Worm (Caenorhabditis elegans) whole organism, L3 larva: ENCODE results near the gene F22B5.4.

Experiments
- R02D3.7 ChIP-seq: fragments of 150-350 bp; optimal IDR thresholded peaks from 2 replicates; lab custom pipeline; 2014; ENCODE audit warnings: missing biosample characterization, missing genetic modification characterization
- ZK546.5 ChIP-seq: sonication (generic microtip); optimal IDR thresholded peaks from 2 replicates; lab custom pipeline; 2017; ENCODE audit warnings: missing biosample characterization, missing genetic modification characterization
- aly-2 ChIP-seq: fragments of 150-350 bp; optimal IDR thresholded peaks from 2 replicates; lab custom pipeline; 2014; ENCODE audit warnings: missing biosample characterization, missing genetic modification characterization
- ama-1 ChIP-seq: fragments of 150-350 bp; optimal IDR thresholded peaks from 2 replicates; lab custom pipeline; 2018
- ceh-82 ChIP-seq: fragments of 150-350 bp; optimal IDR thresholded peaks from 2 replicates; lab custom pipeline; 2014; ENCODE audit warnings: missing biosample characterization, missing genetic modification characterization
- ceh-9 ChIP-seq: sonication (generic microtip); optimal IDR thresholded peaks from 2 replicates; lab custom pipeline; 2018; ENCODE audit warnings: missing biosample characterization, missing genetic modification characterization
- daf-12 ChIP-seq: fragments of 150-350 bp; optimal IDR thresholded peaks from 2 replicates; lab custom pipeline; 2014; ENCODE audit warnings: missing biosample characterization, missing genetic modification reagents, missing genetic modification characterization
- egl-5 ChIP-seq: fragments of 150-350 bp; optimal IDR thresholded peaks from 2 replicates; lab custom pipeline; 2017; ENCODE audit warnings: missing biosample characterization, missing genetic modification reagents, missing genetic modification characterization, inconsistent platforms
- elt-1 ChIP-seq: fragments of 150-350 bp; optimal IDR thresholded peaks from 2 replicates; lab custom pipeline; 2014; ENCODE audit warnings: missing biosample characterization, missing genetic modification characterization
- elt-2 ChIP-seq: sonication (generic microtip); optimal IDR thresholded peaks from 2 replicates; lab custom pipeline; 2016; ENCODE audit warnings: missing genetic modification reagents, mild to moderate bottlenecking, missing genetic modification characterization, missing compliant biosample characterization
- fkh-2 ChIP-seq: fragments of 150-350 bp; optimal IDR thresholded peaks from 2 replicates; lab custom pipeline; 2014; ENCODE audit warnings: missing biosample characterization, missing genetic modification reagents, missing genetic modification characterization
- fos-1 ChIP-seq: fragments of 150-350 bp; optimal IDR thresholded peaks from 2 replicates; lab custom pipeline; 2014; ENCODE audit warnings: missing biosample characterization, missing genetic modification characterization
- hmg-11 ChIP-seq: sonication (generic microtip); optimal IDR thresholded peaks from 2 replicates; lab custom pipeline; 2016; ENCODE audit warnings: missing genetic modification characterization, missing compliant biosample characterization
- jun-1 ChIP-seq: fragments of 150-350 bp; optimal IDR thresholded peaks from 2 replicates; lab custom pipeline; 2014; ENCODE audit warnings: missing biosample characterization, missing genetic modification reagents, missing genetic modification characterization
- lin-15B ChIP-seq: fragments of 150-350 bp; optimal IDR thresholded peaks from 2 replicates; lab custom pipeline; 2014; ENCODE audit warnings: missing biosample characterization, missing genetic modification characterization
- lin-39 ChIP-seq: fragments of 150-350 bp; optimal IDR thresholded peaks from 2 replicates; lab custom pipeline; 2018; ENCODE audit warnings: missing biosample characterization, missing genetic modification reagents, missing genetic modification characterization
- lsy-12 ChIP-seq: sonication (generic microtip); optimal IDR thresholded peaks from 2 replicates; lab custom pipeline; 2016; ENCODE audit warnings: mild to moderate bottlenecking, missing genetic modification characterization, missing compliant biosample characterization
- mdl-1 ChIP-seq: fragments of 150-350 bp; optimal IDR thresholded peaks from 2 replicates; lab custom pipeline; 2014; ENCODE audit warnings: missing biosample characterization, missing genetic modification characterization
- mml-1 ChIP-seq: fragments of 150-350 bp; sonication (generic microtip); optimal IDR thresholded peaks from 3 replicates; lab custom pipeline; 2014; ENCODE audit warnings: missing biosample characterization, missing genetic modification characterization
- nfya-1 ChIP-seq: sonication (generic microtip); optimal IDR thresholded peaks from 2 replicates; lab custom pipeline; 2017; ENCODE audit warnings: missing genetic modification characterization, mild to moderate bottlenecking, missing compliant biosample characterization, antibody characterized with exemption, moderate library complexity; ENCODE audit not compliant: insufficient read depth
- nhr-25 ChIP-seq: sonication (generic microtip); optimal IDR thresholded peaks from 2 replicates; lab custom pipeline; 2017; ENCODE audit warnings: missing biosample characterization, missing genetic modification characterization
- nhr-28 ChIP-seq: fragments of 150-350 bp; optimal IDR thresholded peaks from 2 replicates; lab custom pipeline; 2014; ENCODE audit warnings: missing biosample characterization, missing genetic modification characterization
- nhr-43 ChIP-seq: sonication (generic microtip); optimal IDR thresholded peaks from 2 replicates; lab custom pipeline; 2016; ENCODE audit warnings: mild to moderate bottlenecking, missing genetic modification characterization, missing compliant biosample characterization; ENCODE audit not compliant: poor library complexity, severe bottlenecking
- nhr-67 ChIP-seq: fragments of 150-350 bp; optimal IDR thresholded peaks from 2 replicates; lab custom pipeline; 2014; ENCODE audit warnings: missing biosample characterization, missing genetic modification characterization
- nhr-76 ChIP-seq: fragments of 150-350 bp; sonication (generic microtip); optimal IDR thresholded peaks from 5 replicates; lab custom pipeline; 2014; ENCODE audit warnings: missing biosample characterization, missing genetic modification characterization
- pha-4 ChIP-seq: fragments of 150-350 bp; optimal IDR thresholded peaks from 2 replicates; lab custom pipeline; 2014; ENCODE audit warnings: missing biosample characterization, missing genetic modification reagents, missing genetic modification characterization
- pqm-1 ChIP-seq: fragments of 150-350 bp; optimal IDR thresholded peaks from 2 replicates; lab custom pipeline; 2017; ENCODE audit warnings: missing biosample characterization, missing genetic modification characterization, inconsistent platforms
- sea-2 ChIP-seq: fragments of 150-350 bp; sonication (generic microtip); optimal IDR thresholded peaks from 4 replicates; lab custom pipeline; 2014; ENCODE audit warnings: missing biosample characterization, missing genetic modification reagents, missing genetic modification characterization
- skn-1 ChIP-seq: fragments of 150-350 bp; optimal IDR thresholded peaks from 2 replicates; lab custom pipeline; 2014; ENCODE audit warnings: missing biosample characterization, missing genetic modification characterization
- snpc-4 ChIP-seq: fragments of 150-350 bp; optimal IDR thresholded peaks from 2 replicates; lab custom pipeline; 2014; ENCODE audit warnings: missing biosample characterization, missing genetic modification characterization
- tbx-2 ChIP-seq: sonication (generic microtip); optimal IDR thresholded peaks from 2 replicates; lab custom pipeline; 2016; ENCODE audit warnings: mild to moderate bottlenecking, missing genetic modification characterization, missing compliant biosample characterization
- unc-39 ChIP-seq: sonication (generic microtip); optimal IDR thresholded peaks from 4 replicates; lab custom pipeline; 2017; ENCODE audit warnings: missing biosample characterization, missing genetic modification characterization
- ztf-11 ChIP-seq: fragments of 150-350 bp; optimal IDR thresholded peaks from 2 replicates; lab custom pipeline; 2014; ENCODE audit warnings: missing biosample characterization, missing genetic modification characterization
- ztf-4 ChIP-seq: fragments of 150-350 bp; optimal IDR thresholded peaks from 2 replicates; lab custom pipeline; 2014; ENCODE audit warnings: missing biosample characterization, missing genetic modification characterization

Gene F22B5.4

DNA sequence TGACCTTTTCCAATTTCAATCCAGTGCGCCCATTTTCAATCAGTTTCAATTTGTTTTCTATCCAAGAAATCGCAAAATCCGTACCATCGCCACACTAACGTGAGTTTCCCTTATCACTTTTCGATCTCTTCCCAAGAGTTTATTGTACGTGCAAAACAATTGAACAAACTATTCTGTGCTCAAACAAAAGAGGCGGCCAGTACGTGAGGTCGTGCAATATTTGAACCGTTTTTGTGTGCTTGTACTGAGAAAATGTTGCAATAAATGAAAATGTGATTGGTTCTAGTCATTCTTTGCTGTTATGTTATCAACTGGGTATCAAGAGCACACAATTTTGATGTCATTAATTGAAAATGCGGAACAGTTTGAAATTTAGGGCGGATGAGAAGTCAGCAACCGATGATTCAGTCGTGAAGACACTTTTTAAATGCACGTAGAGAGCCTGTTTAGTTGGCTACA is at the start of gene F22B5.4:
TSS of gene F22B5.4 (plus strand) at position 51 of the 459 bp plus-strand sequence.
- TF ChIP-seq ztf-4 (tag; lab: Kevin White, UChicago) (no peak), pqm-1 (tag; lab: Kevin White, UChicago) (peak; percentile 30), snpc-4 (tag; lab: Kevin White, UChicago) (no peak), jun-1 (tag; lab: Kevin White, UChicago) (peak; percentile 12), mdl-1 (tag; lab: Kevin White, UChicago) (no peak), unc-39 (tag; lab: Kevin White, UChicago) (no peak), hmg-11 (tag; lab: Kevin White, UChicago) (no peak), nfya-1 (tag; lab: Kevin White, UChicago) (no peak), egl-5 (tag; lab: Kevin White, UChicago) (no peak), pha-4 (tag; lab: Kevin White, UChicago) (peak; percentile 55), lsy-12 (tag; lab: Kevin White, UChicago) (no peak), mml-1 (tag; lab: Kevin White, UChicago) (no peak), ceh-9 (tag; lab: Kevin White, UChicago) (no peak), fkh-2 (tag; lab: Kevin White, UChicago) (no peak), nhr-28 (tag; lab: Kevin White, UChicago) (no peak), sea-2 (GFP tag; lab: Kevin White, UChicago) (no peak)

DNA sequence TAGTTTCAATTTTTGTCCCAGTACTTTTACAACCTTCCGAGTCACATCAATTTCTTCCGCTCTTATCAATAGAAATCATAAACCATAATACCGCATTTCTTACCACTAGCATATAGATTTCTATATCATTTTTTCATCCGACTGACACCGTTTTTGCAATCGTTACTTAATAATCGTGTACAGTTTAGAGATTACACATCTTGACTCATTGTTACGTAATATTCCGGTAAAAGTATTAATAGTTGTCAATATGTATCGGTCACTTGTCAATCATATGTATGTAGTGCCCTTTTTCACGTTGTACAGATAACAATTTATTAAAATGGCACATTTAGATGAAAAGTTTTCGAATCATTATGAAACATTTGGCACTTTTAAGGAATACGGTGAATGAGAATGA is 49.5 kb upstream of the F22B5.4 start:
- TF ChIP-seq nhr-28 (tag; lab: Kevin White, UChicago) (no peak), aly-2 (no peak), elt-1 (no peak), ZK546.5 (tag; lab: Kevin White, UChicago) (no peak), ceh-9 (tag; lab: Kevin White, UChicago) (no peak), nhr-25 (tag; lab: Kevin White, UChicago) (no peak), jun-1 (tag; lab: Kevin White, UChicago) (peak; percentile 33), fkh-2 (tag; lab: Kevin White, UChicago) (no peak), elt-2 (tag; lab: Kevin White, UChicago) (peak; percentile 61), pqm-1 (tag; lab: Kevin White, UChicago) (peak; percentile 44), hmg-11 (tag; lab: Kevin White, UChicago) (no peak), R02D3.7 (tag; lab: Kevin White, UChicago) (no peak), nfya-1 (tag; lab: Kevin White, UChicago) (no peak)

- TF ChIP-seq nfya-1 (tag; lab: Kevin White, UChicago): no peak
- no peak for TF ChIP-seq mml-1 (tag; lab: Kevin White, UChicago)
Measured at ce11 chrII:8404748-8405147, 44.8 kb upstream of the F22B5.4 start, which contains the start of gene skpo-1. Gene skpo-1, minus strand, starts transcription at chrII:8404848.

DNA sequence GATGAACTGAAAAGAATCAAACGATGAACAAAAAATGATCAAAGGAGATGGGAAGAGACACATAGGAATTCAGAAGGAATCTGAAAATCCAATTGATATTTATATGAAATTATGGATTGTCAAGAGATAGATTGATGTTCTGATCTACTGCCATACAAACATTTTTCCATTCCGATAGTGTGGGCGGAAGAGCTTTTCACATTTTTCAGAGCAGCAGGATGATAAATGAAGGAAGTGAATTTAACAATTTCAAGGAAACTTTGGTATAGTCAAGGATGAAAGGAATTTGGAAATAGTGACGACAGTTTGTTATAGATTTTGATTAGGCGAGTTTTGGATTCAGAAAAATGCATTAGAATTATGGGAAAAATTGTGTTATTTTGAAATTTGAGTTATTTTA is 44.2 kb upstream of the F22B5.4 start, which contains the start of gene ubc-24:
TSS of gene ubc-24 (plus strand) at position 301 of the 400 bp plus-strand sequence.
- TF ChIP-seq daf-12 (tag; lab: Kevin White, UChicago) (no peak), skn-1 (tag; lab: Kevin White, UChicago) (no peak), ceh-9 (tag; lab: Kevin White, UChicago) (no peak), unc-39 (tag; lab: Kevin White, UChicago) (no peak), ama-1 (lab: Kevin White, UChicago) (no peak), lsy-12 (tag; lab: Kevin White, UChicago) (no peak), nfya-1 (tag; lab: Kevin White, UChicago) (no peak), tbx-2 (no peak), jun-1 (tag; lab: Kevin White, UChicago) (no peak), lin-39 (tag; lab: Kevin White, UChicago) (no peak), fos-1 (tag; lab: Kevin White, UChicago) (no peak), mml-1 (tag; lab: Kevin White, UChicago) (no peak), nhr-76 (no peak), ceh-82 (tag; lab: Kevin White, UChicago) (no peak), elt-2 (tag; lab: Kevin White, UChicago) (no peak), lin-15B (no peak), ztf-11 (tag; lab: Kevin White, UChicago) (no peak), nhr-67 (tag; lab: Kevin White, UChicago) (no peak), nhr-43 (tag; lab: Kevin White, UChicago) (no peak)
